Worm (Caenorhabditis elegans) whole organism, L1 larva: ENCODE measurements around the gene C24G6.8.

Experiments
- C04F5.9 ChIP-seq: sonication (generic microtip); optimal IDR thresholded peaks from 2 replicates; lab custom pipeline; 2016; ENCODE audit warnings: missing genetic modification characterization, missing compliant biosample characterization
- F16B12.6 ChIP-seq: fragments of 150-350 bp; optimal IDR thresholded peaks from 2 replicates; lab custom pipeline; 2014; ENCODE audit warnings: missing biosample characterization, missing genetic modification characterization
- Y116A8C.19 ChIP-seq: sonication (generic microtip); optimal IDR thresholded peaks from 2 replicates; lab custom pipeline; 2016; ENCODE audit warnings: missing compliant biosample characterization, missing genetic modification characterization, borderline replicate concordance
- aha-1 ChIP-seq: fragments of 150-350 bp; optimal IDR thresholded peaks from 2 replicates; lab custom pipeline; 2014; ENCODE audit warnings: missing biosample characterization, missing genetic modification characterization
- aly-2 ChIP-seq: fragments of 150-350 bp; optimal IDR thresholded peaks from 2 replicates; lab custom pipeline; 2014; ENCODE audit warnings: missing biosample characterization, missing genetic modification characterization
- blmp-1 ChIP-seq: fragments of 150-350 bp; optimal IDR thresholded peaks from 2 replicates; lab custom pipeline; 2014; ENCODE audit warnings: missing biosample characterization, missing genetic modification characterization
- ceh-63 ChIP-seq: fragments of 200-800 bp; sonication (Bioruptor generic); optimal IDR thresholded peaks from 2 replicates; lab custom pipeline; 2018; ENCODE audit warnings: mild to moderate bottlenecking, missing genetic modification characterization, missing compliant biosample characterization
- ces-1 ChIP-seq: fragments of 150-350 bp; optimal IDR thresholded peaks from 2 replicates; lab custom pipeline; 2014; ENCODE audit warnings: missing biosample characterization, missing genetic modification reagents, missing genetic modification characterization
- egl-13 ChIP-seq: sonication (generic microtip); optimal IDR thresholded peaks from 2 replicates; lab custom pipeline; 2016; ENCODE audit warnings: missing genotype, missing genetic modification reagents, missing genetic modification characterization, missing compliant biosample characterization
- elt-2 ChIP-seq: sonication (generic microtip); optimal IDR thresholded peaks from 2 replicates; lab custom pipeline; 2016; ENCODE audit warnings: missing genetic modification characterization, mild to moderate bottlenecking, inconsistent platforms, missing compliant biosample characterization, missing genetic modification reagents
- ets-5 ChIP-seq: fragments of 200-800 bp; sonication (Bioruptor generic); IDR thresholded peaks from 2 replicates; pipeline ENCODE4 v1.3.6; 2022; ENCODE audit warnings: missing genetic modification characterization, missing compliant biosample characterization
- fkh-4 ChIP-seq: sonication (generic microtip); optimal IDR thresholded peaks from 2 replicates; lab custom pipeline; 2016; ENCODE audit warnings: missing compliant biosample characterization, missing genetic modification characterization, borderline replicate concordance
- hlh-4 ChIP-seq: sonication (generic microtip); optimal IDR thresholded peaks from 2 replicates; lab custom pipeline; 2016; ENCODE audit warnings: mild to moderate bottlenecking, missing genetic modification characterization, missing compliant biosample characterization
- hpl-2 ChIP-seq: fragments of 150-350 bp; optimal IDR thresholded peaks from 2 replicates; lab custom pipeline; 2014; ENCODE audit warnings: missing biosample characterization, missing genetic modification reagents, missing genetic modification characterization
- jun-1 ChIP-seq: fragments of 150-350 bp; optimal IDR thresholded peaks from 2 replicates; lab custom pipeline; 2014; ENCODE audit warnings: missing biosample characterization, missing genetic modification reagents, missing genetic modification characterization
- lin-13 ChIP-seq: fragments of 150-350 bp; optimal IDR thresholded peaks from 2 replicates; lab custom pipeline; 2014; ENCODE audit warnings: missing biosample characterization, missing genetic modification reagents, missing genetic modification characterization
- lin-14 ChIP-seq: fragments of 200-800 bp; sonication (Bioruptor generic); optimal IDR thresholded peaks from 2 replicates; lab custom pipeline; 2018; ENCODE audit warnings: mild to moderate bottlenecking, missing genetic modification characterization, moderate library complexity, missing compliant biosample characterization
- lin-35 ChIP-seq, 2 experiments: fragments of 150-350 bp; optimal IDR thresholded peaks; 2 replicates each; lab custom pipeline; 2014; ENCODE audit warnings: missing biosample characterization in 2 of 2, missing genetic modification characterization in 2 of 2, missing genetic modification reagents in 2 of 2
- lin-39 ChIP-seq: fragments of 150-350 bp; optimal IDR thresholded peaks from 2 replicates; lab custom pipeline; 2014; ENCODE audit warnings: missing biosample characterization, missing genetic modification reagents, missing genetic modification characterization
- lir-3 ChIP-seq: sonication (generic microtip); optimal IDR thresholded peaks from 2 replicates; lab custom pipeline; 2016; ENCODE audit warnings: mild to moderate bottlenecking, missing genetic modification characterization, moderate library complexity, missing compliant biosample characterization; ENCODE audit not compliant: poor library complexity
- lsy-2 ChIP-seq, 2 experiments: fragments of 150-350 bp; optimal IDR thresholded peaks; 2 replicates each; lab custom pipeline; 2014; ENCODE audit warnings: missing biosample characterization in 2 of 2, missing genetic modification characterization in 2 of 2
- mdl-1 ChIP-seq, 2 experiments: fragments of 150-350 bp; optimal IDR thresholded peaks; 2 replicates each; lab custom pipeline; 2014 to 2017; ENCODE audit warnings: missing biosample characterization in 2 of 2, missing genetic modification characterization in 2 of 2, inconsistent platforms in 1 of 2
- mep-1 ChIP-seq: fragments of 150-350 bp; optimal IDR thresholded peaks from 2 replicates; lab custom pipeline; 2014; ENCODE audit warnings: missing biosample characterization, missing genetic modification characterization
- nhr-12 ChIP-seq: sonication (generic microtip); optimal IDR thresholded peaks from 2 replicates; lab custom pipeline; 2017; ENCODE audit warnings: missing biosample characterization, missing genetic modification characterization
- nhr-19 ChIP-seq: fragments of 200-800 bp; sonication (Bioruptor generic); conservative IDR thresholded peaks from 2 replicates; pipeline ENCODE4 v1.3.6; 2022; ENCODE audit warnings: missing genetic modification characterization, missing compliant biosample characterization
- nhr-237 ChIP-seq: fragments of 150-350 bp; optimal IDR thresholded peaks from 2 replicates; lab custom pipeline; 2014; ENCODE audit warnings: missing biosample characterization, missing genetic modification characterization
- nhr-47 ChIP-seq: sonication (generic microtip); optimal IDR thresholded peaks from 2 replicates; lab custom pipeline; 2016; ENCODE audit warnings: mild to moderate bottlenecking, missing genetic modification characterization, moderate library complexity, missing compliant biosample characterization
- nhr-71 ChIP-seq: sonication (generic microtip); optimal IDR thresholded peaks from 2 replicates; lab custom pipeline; 2016; ENCODE audit warnings: mild to moderate bottlenecking, missing genetic modification characterization, moderate library complexity, missing compliant biosample characterization
- nhr-84 ChIP-seq: sonication (generic microtip); optimal IDR thresholded peaks from 2 replicates; lab custom pipeline; 2017; ENCODE audit warnings: missing biosample characterization, missing genetic modification characterization
- nhr-85 ChIP-seq: sonication (generic microtip); peaks from one replicate; lab custom pipeline; 2016; ENCODE audit warnings: missing genetic modification characterization, inconsistent platforms, missing compliant biosample characterization
- pag-3 ChIP-seq: sonication (generic microtip); optimal IDR thresholded peaks from 2 replicates; lab custom pipeline; 2017; ENCODE audit warnings: missing genetic modification characterization, mild to moderate bottlenecking, missing compliant biosample characterization, antibody characterized with exemption, borderline replicate concordance; ENCODE audit not compliant: insufficient read depth
- pax-3 ChIP-seq: fragments of 200-800 bp; sonication (Bioruptor generic); optimal IDR thresholded peaks from 2 replicates; lab custom pipeline; 2018; ENCODE audit warnings: mild to moderate bottlenecking, missing genetic modification characterization, moderate library complexity, missing compliant biosample characterization
- rnt-1 ChIP-seq: sonication (generic microtip); optimal IDR thresholded peaks from 2 replicates; lab custom pipeline; 2016; ENCODE audit warnings: mild to moderate bottlenecking, missing genetic modification characterization, moderate library complexity, missing compliant biosample characterization
- skn-1 ChIP-seq: fragments of 150-350 bp; optimal IDR thresholded peaks from 2 replicates; lab custom pipeline; 2014; ENCODE audit warnings: missing biosample characterization, missing genetic modification characterization
- snu-23 ChIP-seq: sonication (generic microtip); optimal IDR thresholded peaks from 2 replicates; lab custom pipeline; 2016; ENCODE audit warnings: missing genetic modification characterization, missing compliant biosample characterization
- sup-37 ChIP-seq: fragments of 200-800 bp; sonication (Bioruptor generic); optimal IDR thresholded peaks from 2 replicates; lab custom pipeline; 2018; ENCODE audit warnings: mild to moderate bottlenecking, missing genetic modification characterization, missing compliant biosample characterization
- swsn-7 ChIP-seq: sonication (generic microtip); optimal IDR thresholded peaks from 2 replicates; lab custom pipeline; 2016; ENCODE audit warnings: missing genetic modification characterization, missing compliant biosample characterization
- tbx-2 ChIP-seq: sonication (generic microtip); optimal IDR thresholded peaks from 2 replicates; lab custom pipeline; 2016; ENCODE audit warnings: missing genetic modification characterization, missing compliant biosample characterization
- unc-130 ChIP-seq: fragments of 150-350 bp; optimal IDR thresholded peaks from 2 replicates; lab custom pipeline; 2017; ENCODE audit warnings: missing biosample characterization, missing genetic modification characterization, inconsistent platforms
- unc-30 ChIP-seq: sonication (generic microtip); optimal IDR thresholded peaks from 2 replicates; lab custom pipeline; 2017; ENCODE audit warnings: missing biosample characterization, missing genetic modification characterization
- unc-86 ChIP-seq: sonication (generic microtip); optimal IDR thresholded peaks from 2 replicates; lab custom pipeline; 2016; ENCODE audit warnings: missing genetic modification characterization, missing compliant biosample characterization
- unc-98 ChIP-seq: fragments of 200-800 bp; sonication (Bioruptor generic); IDR thresholded peaks from 2 replicates; pipeline ENCODE4 v1.3.6; 2022; ENCODE audit warnings: missing genetic modification characterization, missing compliant biosample characterization
- vab-15 ChIP-seq: sonication (generic microtip); optimal IDR thresholded peaks from 2 replicates; lab custom pipeline; 2017; ENCODE audit warnings: missing genotype, mild to moderate bottlenecking, missing genetic modification characterization, missing compliant biosample characterization
- zag-1 ChIP-seq: fragments of 150-350 bp; optimal IDR thresholded peaks from 2 replicates; lab custom pipeline; 2014; ENCODE audit warnings: missing biosample characterization, missing genetic modification characterization

Gene C24G6.8

ce11 chrV:5504807-5505442, 30.7 kb downstream of the C24G6.8 start, which contains the start of the genes dnj-19 and nhr-47 (continued):
- TF ChIP-seq unc-130 (tag; lab: Kevin White, UChicago) = peak; percentile 73
- TF ChIP-seq aly-2 (tag; lab: Kevin White, UChicago) = peak; percentile 21
- TF ChIP-seq lsy-2 (tag; optimal IDR thresholded peaks at IDR 0.05; lab: Kevin White, UChicago) = peak; percentile 90 to 92
- peak; percentile 96 for TF ChIP-seq nhr-71 (tag; lab: Kevin White, UChicago)
- TF ChIP-seq blmp-1 = peak; percentile 58
- peak; percentile 87 for TF ChIP-seq lin-13 (GFP tag; lab: Kevin White, UChicago)
- TF ChIP-seq swsn-7 (tag; lab: Kevin White, UChicago) = peak; percentile 96
- TF ChIP-seq unc-30 (tag; lab: Kevin White, UChicago) = no peak
- TF ChIP-seq pag-3 (tag; lab: Kevin White, UChicago) = peak; percentile 22
- TF ChIP-seq lin-39 (tag; lab: Kevin White, UChicago) = peak; percentile 83
- TF ChIP-seq F16B12.6 = peak; percentile 59
- peak; percentile 29 for TF ChIP-seq nhr-237 (tag; lab: Kevin White, UChicago)
- peak; percentile 68 for TF ChIP-seq skn-1 (tag; lab: Kevin White, UChicago)
- peak; percentile 93 for TF ChIP-seq lin-14
- peak; percentile 36 for TF ChIP-seq fkh-4 (tag; lab: Kevin White, UChicago)
- peak; percentile 92 for TF ChIP-seq egl-13
- TF ChIP-seq lir-3 (tag; lab: Kevin White, UChicago) = peak; percentile 79
- TF ChIP-seq jun-1 (tag; lab: Kevin White, UChicago) = peak; percentile 89
- peak; percentile 94 for TF ChIP-seq rnt-1 (tag; lab: Kevin White, UChicago)
- peak; percentile 94 for TF ChIP-seq mep-1 (tag; lab: Kevin White, UChicago)
- peak; percentile 17; the same call in 1 of the 2 replicates for TF ChIP-seq unc-98 (GFP tag; lab: Robert Waterston, UW)
- peak; percentile 36 for TF ChIP-seq nhr-12 (tag; lab: Kevin White, UChicago)
- no peak for TF ChIP-seq ets-5
- peak; percentile 95 for TF ChIP-seq snu-23 (GFP tag; lab: Kevin White, UChicago)
- peak; percentile 95 for TF ChIP-seq tbx-2 (tag; lab: Kevin White, UChicago)
- peak; percentile 59 for TF ChIP-seq hpl-2 (GFP tag; lab: Kevin White, UChicago)
- TF ChIP-seq sup-37 = peak; percentile 90
- TF ChIP-seq nhr-19 = peak; percentile 95
- TF ChIP-seq C04F5.9 (tag; lab: Kevin White, UChicago) = peak; percentile 28
- TF ChIP-seq lin-35 (GFP tag; optimal IDR thresholded peaks at IDR 0.05; lab: Kevin White, UChicago) = peak; percentile 87 to 90
- no peak for TF ChIP-seq vab-15 (tag; lab: Kevin White, UChicago)
- no peak for TF ChIP-seq nhr-47 (tag; lab: Kevin White, UChicago)
- TF ChIP-seq aha-1 = peak; percentile 51
- peak; percentile 73 for TF ChIP-seq elt-2 (tag; lab: Kevin White, UChicago)
- no peak for TF ChIP-seq Y116A8C.19 (tag; lab: Kevin White, UChicago)
- TF ChIP-seq ceh-63 (GFP tag; lab: Kevin White, UChicago) = no peak
- no peak for TF ChIP-seq nhr-84
- no peak for TF ChIP-seq hlh-4 (tag; lab: Kevin White, UChicago)
- peak; percentile 88 for TF ChIP-seq pax-3 (tag; lab: Kevin White, UChicago)
- peak in 1 of 2 experiments; percentile 86 for TF ChIP-seq mdl-1 (tag; optimal IDR thresholded peaks at IDR 0.05; lab: Kevin White, UChicago)
- TF ChIP-seq unc-86 = peak; percentile 94
- TF ChIP-seq ces-1 = no peak
- TF ChIP-seq nhr-85 (tag; lab: Kevin White, UChicago) = peak; percentile 89
- no peak for TF ChIP-seq zag-1 (tag; lab: Kevin White, UChicago)
